Fruit fly (Drosophila melanogaster): ENCODE results near the gene Sgs8.

- TF ChIP-seq toe (GFP tag; optimal IDR thresholded peaks at IDR 0.05) (no peak), CG12768 (GFP tag; optimal IDR thresholded peaks at IDR 0.05) (no peak), ovo (GFP tag; optimal IDR thresholded peaks at IDR 0.05) (no peak), CG14711 (tag; optimal IDR thresholded peaks at IDR 0.05) (no peak), tj (GFP tag; optimal IDR thresholded peaks at IDR 0.05) (peak; percentile 82), kay (GFP tag; ENCODE audit: borderline replicate concordance) (no peak)
These were observed 38.8 kb upstream of the Sgs8 start for dm6 chr3L:11548009-11548408.
